Fruit fly (Drosophila melanogaster) whole organism, wandering third instar larva: ENCODE data around the gene Nplp3.

Experiments
- CG32264 ChIP-seq: fragments of 200-800 bp; sonication (Bioruptor generic); optimal IDR thresholded peaks from 2 replicates; lab custom pipeline; 2016; ENCODE audit warnings: missing biosample characterization, missing genetic modification characterization
- GATAd ChIP-seq: sonication (Bioruptor generic); optimal IDR thresholded peaks from 2 replicates; lab custom pipeline; 2016; ENCODE audit warnings: missing biosample characterization, missing genetic modification characterization
- Myc ChIP-seq: fragments of >200 bp; optimal IDR thresholded peaks from 2 replicates; lab custom pipeline; 2017
- Rel ChIP-seq, 2 experiments: fragments of 200-800 bp; sonication (Bioruptor generic) in 1 of 2; optimal IDR thresholded peaks; 2 replicates in 1 of 2; 3 replicates in 1 of 2; lab custom pipeline; 2016 to 2019; ENCODE audit warnings: mild to moderate bottlenecking in 2 of 2, missing biosample characterization in 2 of 2, missing genetic modification characterization in 2 of 2, moderate library complexity in 1 of 2
- brk ChIP-seq: fragments of 200-800 bp; sonication (Bioruptor generic); optimal IDR thresholded peaks from 2 replicates; lab custom pipeline; 2016; ENCODE audit warnings: missing biosample characterization, mild to moderate bottlenecking, missing genetic modification characterization
- dsf ChIP-seq: sonication (Bioruptor generic); optimal IDR thresholded peaks from 2 replicates; lab custom pipeline; 2016; ENCODE audit warnings: missing biosample characterization, missing genetic modification characterization, borderline replicate concordance
- ey ChIP-seq: fragments of 200-800 bp; sonication (Bioruptor generic); optimal IDR thresholded peaks from 2 replicates; lab custom pipeline; 2016; ENCODE audit warnings: missing biosample characterization, missing genetic modification characterization
- foxo ChIP-seq, 2 experiments: fragments of 200-800 bp; sonication (Bioruptor generic); optimal IDR thresholded peaks; 2 replicates in 1 of 2; 3 replicates in 1 of 2; lab custom pipeline; 2016 to 2017; ENCODE audit warnings: missing biosample characterization in 2 of 2, missing genetic modification characterization in 2 of 2
- jim ChIP-seq: fragments of 175-275, 200-325 bp; sonication (Bioruptor generic); optimal IDR thresholded peaks from 2 replicates; lab custom pipeline; 2016; ENCODE audit warnings: missing biosample characterization, mild to moderate bottlenecking, missing genetic modification characterization
- lola ChIP-seq: fragments of >200 bp; optimal IDR thresholded peaks from 2 replicates; lab custom pipeline; 2017; ENCODE audit warnings: missing biosample characterization, missing genetic modification characterization
- pan ChIP-seq: fragments of >200 bp; optimal IDR thresholded peaks from 2 replicates; lab custom pipeline; 2017
- rgr ChIP-seq: fragments of 200-800 bp; sonication (Bioruptor generic); optimal IDR thresholded peaks from 3 replicates; lab custom pipeline; 2016; ENCODE audit warnings: missing biosample characterization, mild to moderate bottlenecking, missing genetic modification characterization
- sv ChIP-seq: fragments of 200-800 bp; sonication (Bioruptor generic); optimal IDR thresholded peaks from 3 replicates; lab custom pipeline; 2016; ENCODE audit warnings: missing biosample characterization, missing genetic modification characterization

Nplp3 gene

DNA sequence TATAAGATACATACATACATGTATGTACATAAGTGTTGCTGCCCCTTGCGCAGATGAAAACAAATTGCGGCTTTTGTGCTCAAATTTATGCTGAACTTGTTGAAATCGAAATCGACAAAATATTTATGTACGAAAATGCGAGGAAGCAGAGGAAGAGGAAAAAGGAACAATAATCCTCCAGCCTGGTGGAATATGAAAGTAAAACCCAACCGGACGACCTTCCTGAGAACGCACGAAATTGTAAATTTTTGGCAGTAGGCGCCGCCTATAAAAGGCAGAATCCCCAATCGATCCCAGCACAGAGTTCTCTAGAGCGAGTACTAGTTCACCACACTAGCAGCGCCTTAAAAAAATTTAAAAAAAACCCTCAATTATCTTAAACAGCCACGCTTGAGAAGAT is 46.8 kb downstream of the Nplp3 start, which contains the start of gene Cpr72Eb:
Cpr72Eb (plus strand) TSS at position 301 of the 400 bp plus-strand sequence.
- TF ChIP-seq foxo (GFP tag; optimal IDR thresholded peaks at IDR 0.05; lab: Kevin White, UChicago) (no peak), rgr (GFP tag; lab: Kevin White, UChicago) (no peak), Rel (GFP tag; optimal IDR thresholded peaks at IDR 0.05; lab: Kevin White, UChicago) (no peak), Rel (tag; optimal IDR thresholded peaks at IDR 0.05; lab: Kevin White, UChicago) (no peak), CG32264 (GFP tag; lab: Kevin White, UChicago) (no peak), brk (no peak), pan (no peak), Myc (lab: Kevin White, UChicago) (no peak), lola (no peak)

DNA sequence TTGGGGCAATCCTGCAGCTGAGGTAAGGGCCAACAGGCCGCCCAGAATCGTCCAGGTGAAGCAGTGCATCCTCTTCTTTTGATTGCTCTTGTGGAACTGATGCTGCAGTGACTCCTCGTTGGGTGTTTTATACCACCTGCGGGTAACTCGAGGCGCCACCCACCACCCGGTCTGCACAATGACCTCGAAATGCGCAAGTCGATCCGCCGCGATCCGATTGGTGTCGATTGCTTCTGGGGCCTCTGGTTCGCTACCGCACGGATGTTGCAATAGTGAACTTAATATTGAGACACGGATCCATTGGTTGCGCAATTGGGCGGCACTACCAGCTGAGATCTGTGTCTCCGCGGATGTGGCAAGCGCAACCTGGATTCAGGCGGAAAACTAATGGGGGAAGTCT is 49.4 kb downstream of the Nplp3 start, which contains the start of gene Cpr72Ec:
Cpr72Ec (minus strand) TSS at position 101 of the 400 bp plus-strand sequence.
- TF ChIP-seq dsf (GFP tag; lab: Kevin White, UChicago) (no peak), sv (no peak), jim (no peak), GATAd (no peak)
- TF ChIP-seq, all 38 proteins: peak for 0

DNA sequence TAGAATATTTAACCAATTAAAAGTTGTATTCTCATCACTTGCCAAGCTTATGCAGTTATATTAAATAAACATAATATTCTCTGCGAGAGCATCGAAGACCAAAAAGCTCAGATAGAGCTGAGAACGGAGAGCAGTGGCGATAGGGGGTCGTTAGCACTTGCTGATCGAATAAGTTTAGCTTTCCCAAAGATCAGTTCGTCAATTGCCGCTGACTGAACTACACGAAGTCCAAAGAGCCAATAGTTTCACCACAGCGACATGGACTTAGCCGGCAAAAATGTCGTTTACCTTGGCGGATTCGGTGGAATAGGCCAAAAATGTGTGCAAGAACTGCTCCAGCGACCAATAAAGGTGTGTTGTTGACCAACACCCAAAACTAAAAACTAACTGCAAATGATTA is 50.4 kb downstream of the Nplp3 start, which contains the start of gene CG4842:
CG4842 (plus strand) TSS at position 191 of the 400 bp plus-strand sequence.
- TF ChIP-seq ey (GFP tag; lab: Kevin White, UChicago): no peak
